Fruit fly (Drosophila melanogaster): ENCODE measurements around the gene CG1571.
A peak's percentile ranks its signal among the peaks of the same experiment; 100 is the strongest.

The CG1571 gene

DNA sequence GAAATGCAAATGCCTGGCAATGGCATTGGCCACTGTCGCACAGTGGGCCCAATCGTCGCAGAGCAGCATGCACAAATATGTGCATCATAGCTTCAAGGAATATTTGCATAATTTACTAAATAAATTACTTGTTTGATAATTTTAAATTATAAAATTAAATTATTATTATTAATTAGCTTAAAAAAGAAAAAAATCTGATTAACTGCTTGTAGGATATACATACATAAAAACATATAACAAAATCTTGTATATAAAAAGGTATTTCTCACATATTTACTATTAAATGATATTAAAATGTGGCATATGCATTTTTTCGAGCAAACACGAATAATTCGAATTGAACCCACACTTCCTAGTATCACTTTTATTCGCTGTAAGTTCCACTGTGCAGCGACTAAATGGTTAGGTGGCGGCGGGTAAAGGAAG lies 49.6 kb downstream of the CG1571 start (continued):
- TF ChIP-seq Mes4 (GFP tag; optimal IDR thresholded peaks at IDR 0.05), result no peak
- peak; percentile 62 for TF ChIP-seq CG10209 (GFP tag; optimal IDR thresholded peaks at IDR 0.05)
- peak in 1 of 3 experiments; percentile 60 for TF ChIP-seq lola (GFP tag; optimal IDR thresholded peaks at IDR 0.05)
- no peak for TF ChIP-seq CG8281 (tag; optimal IDR thresholded peaks at IDR 0.05)
- TF ChIP-seq CG13775 (GFP tag; optimal IDR thresholded peaks at IDR 0.05), result peak; percentile 43
- TF ChIP-seq chm (GFP tag; IDR thresholded peaks at IDR 0.05), result peak; percentile 28; the same call in 1 of the 2 replicates
- TF ChIP-seq CG7745 (tag; optimal IDR thresholded peaks at IDR 0.05), result no peak
- TF ChIP-seq stwl (tag; optimal IDR thresholded peaks at IDR 0.05), result no peak
- TF ChIP-seq CG31224 (GFP tag; IDR thresholded peaks at IDR 0.05), result no peak
- no peak for TF ChIP-seq CG15011 (GFP tag; optimal IDR thresholded peaks at IDR 0.05)
- TF ChIP-seq B-H1 (GFP tag; IDR thresholded peaks at IDR 0.05), result peak; percentile 12; the same call in 1 of the 3 replicates
- no peak for TF ChIP-seq CG17802 (tag; optimal IDR thresholded peaks at IDR 0.05)
- TF ChIP-seq CG16815 (GFP tag; optimal IDR thresholded peaks at IDR 0.05), result peak; percentile 4
- peak; percentile 74 for TF ChIP-seq Oli (tag; optimal IDR thresholded peaks at IDR 0.05)
- TF ChIP-seq run (tag; optimal IDR thresholded peaks at IDR 0.05), result no peak
- TF ChIP-seq phol (tag; optimal IDR thresholded peaks at IDR 0.05), result peak; percentile 76
- no peak for TF ChIP-seq CG11085 (GFP tag; IDR thresholded peaks at IDR 0.05)
- no peak for TF ChIP-seq Kr (GFP tag; optimal IDR thresholded peaks at IDR 0.05)
- peak in 1 of 2 experiments; percentile 71 for TF ChIP-seq Hr51 (GFP tag; optimal IDR thresholded peaks at IDR 0.05)
- peak; percentile 77 for TF ChIP-seq CG2712 (tag; optimal IDR thresholded peaks at IDR 0.05)
- TF ChIP-seq CG1647 (GFP tag; optimal IDR thresholded peaks at IDR 0.05), result no peak
- TF ChIP-seq CG6254 (GFP tag; optimal IDR thresholded peaks at IDR 0.05), result peak; percentile 59
- TF ChIP-seq tin (GFP tag; optimal IDR thresholded peaks at IDR 0.05), result peak; percentile 49
- no peak for TF ChIP-seq unc-4 (GFP tag; IDR thresholded peaks at IDR 0.05; ENCODE audit: partially characterized antibody)
- TF ChIP-seq CG4854 (GFP tag; optimal IDR thresholded peaks at IDR 0.05), result no peak
- TF ChIP-seq CG9876 (GFP tag; optimal IDR thresholded peaks at IDR 0.05), result no peak
- no peak for TF ChIP-seq CG16813 (GFP tag; IDR thresholded peaks at IDR 0.05; ENCODE audit: partially characterized antibody)
- TF ChIP-seq vvl (GFP tag; IDR thresholded peaks at IDR 0.05), result peak; percentile 19; the same call in 1 of the 2 replicates
- peak; percentile 55 for TF ChIP-seq Asciz (GFP tag; optimal IDR thresholded peaks at IDR 0.05)
- no peak for TF ChIP-seq pros (GFP tag; optimal IDR thresholded peaks at IDR 0.05)
- TF ChIP-seq CG32772 (GFP tag; IDR thresholded peaks at IDR 0.05), result 0 out of 2 replicates have a peak, but pooled peaks have one; percentile 32
- TF ChIP-seq Doc3 (GFP tag; IDR thresholded peaks at IDR 0.05; ENCODE audit: partially characterized antibody), result no peak
- 0 out of 3 replicates have a peak, but pooled peaks have one; percentile 50 for TF ChIP-seq H15 (GFP tag; IDR thresholded peaks at IDR 0.05)
- TF ChIP-seq ewg (GFP tag; optimal IDR thresholded peaks at IDR 0.05), result peak; percentile 39
- no peak for TF ChIP-seq Pdp1 (GFP tag; optimal IDR thresholded peaks at IDR 0.05)
- no peak for TF ChIP-seq CG17568 (GFP tag; optimal IDR thresholded peaks at IDR 0.05)
- TF ChIP-seq CG7839 (tag; optimal IDR thresholded peaks at IDR 0.05), result peak; percentile 62
- peak; percentile 62 for TF ChIP-seq Abd-B (GFP tag; optimal IDR thresholded peaks at IDR 0.05)
- peak; percentile 57 for TF ChIP-seq tap (tag; optimal IDR thresholded peaks at IDR 0.05)
- no peak for TF ChIP-seq eve (GFP tag; optimal IDR thresholded peaks at IDR 0.05)
- peak; percentile 45 for TF ChIP-seq dmrt11E (tag; optimal IDR thresholded peaks at IDR 0.05)
- TF ChIP-seq CG6272 (GFP tag; IDR thresholded peaks at IDR 0.05), result 0 out of 2 replicates have a peak, but pooled peaks have one; percentile 10
- peak; percentile 72 for TF ChIP-seq Ptx1 (GFP tag; IDR thresholded peaks at IDR 0.05)
- no peak for TF ChIP-seq gsb (GFP tag; IDR thresholded peaks at IDR 0.05)
- TF ChIP-seq br (optimal IDR thresholded peaks at IDR 0.05), result no peak
- TF ChIP-seq gcm (GFP tag; optimal IDR thresholded peaks at IDR 0.05), result peak; percentile 34
- TF ChIP-seq vnd (GFP tag; IDR thresholded peaks at IDR 0.05; ENCODE audit: partially characterized antibody), result no peak
- 0 out of 3 replicates have a peak, but pooled peaks have one; percentile 41 for TF ChIP-seq Optix (GFP tag; IDR thresholded peaks at IDR 0.05)
- TF ChIP-seq gcm2 (GFP tag; optimal IDR thresholded peaks at IDR 0.05), result no peak
